Worm (Caenorhabditis elegans): ENCODE measurements around the gene dmsr-10.

ce11 chrV:6753257-6753656 is 48.5 kb downstream of the dmsr-10 start:
- no peak for TF ChIP-seq aly-2 (tag; optimal IDR thresholded peaks at IDR 0.05)
- TF ChIP-seq nhr-12 (tag; optimal IDR thresholded peaks at IDR 0.05) = no peak
- TF ChIP-seq ceh-82 (tag; optimal IDR thresholded peaks at IDR 0.05) = no peak
- no peak for TF ChIP-seq unc-62 (GFP tag; optimal IDR thresholded peaks at IDR 0.05)
- TF ChIP-seq mab-5 (tag; optimal IDR thresholded peaks at IDR 0.05) = no peak
- no peak for TF ChIP-seq elt-1 (tag; optimal IDR thresholded peaks at IDR 0.05)
- no peak for TF ChIP-seq Y55F3AM.14 (GFP tag; optimal IDR thresholded peaks at IDR 0.05)
- TF ChIP-seq lin-13 (GFP tag; optimal IDR thresholded peaks at IDR 0.05) = no peak
- TF ChIP-seq nhr-23 (tag; optimal IDR thresholded peaks at IDR 0.05) = no peak
